Worm (Caenorhabditis elegans) whole organism, young adult: ENCODE measurements around the gene C08F8.9.

Source experiments
- B0336.3 ChIP-seq: fragments of 200-800 bp; sonication (Bioruptor generic); IDR thresholded peaks from 2 replicates; pipeline ENCODE4 v1.3.6; 2022; ENCODE audit warnings: missing genetic modification characterization, missing compliant biosample characterization
- C17E4.6 ChIP-seq: fragments of 200-800 bp; sonication (Bioruptor generic); IDR thresholded peaks from 2 replicates; pipeline ENCODE4 v1.3.6; 2022; ENCODE audit warnings: missing genetic modification reagents, missing genetic modification characterization, missing compliant biosample characterization
- F10E7.11 ChIP-seq: sonication (generic microtip); optimal IDR thresholded peaks from 2 replicates; lab custom pipeline; 2017; ENCODE audit warnings: mild to moderate bottlenecking, missing genetic modification characterization, moderate library complexity, missing compliant biosample characterization
- F22D6.2 ChIP-seq: sonication (generic microtip); optimal IDR thresholded peaks from 2 replicates; lab custom pipeline; 2016; ENCODE audit warnings: mild to moderate bottlenecking, missing genetic modification characterization, missing compliant biosample characterization
- F39B2.1 ChIP-seq: fragments of 200-800 bp; sonication (Bioruptor generic); IDR thresholded peaks from 2 replicates; pipeline ENCODE4 v1.3.6; 2022; ENCODE audit warnings: missing genetic modification reagents, missing genetic modification characterization, missing compliant biosample characterization
- F52B5.7 ChIP-seq: sonication (generic microtip); optimal IDR thresholded peaks from 2 replicates; lab custom pipeline; 2016; ENCODE audit warnings: mild to moderate bottlenecking, missing genetic modification characterization, missing compliant biosample characterization
- F57C9.4 ChIP-seq: sonication (generic microtip); optimal IDR thresholded peaks from 2 replicates; lab custom pipeline; 2017; ENCODE audit warnings: mild to moderate bottlenecking, missing genetic modification characterization, missing compliant biosample characterization
- K11D2.4 ChIP-seq: fragments of 200-800 bp; sonication (Bioruptor generic); IDR thresholded peaks from 2 replicates; pipeline ENCODE4 v1.3.6; 2022; ENCODE audit warnings: missing genetic modification reagents, missing genetic modification characterization, missing compliant biosample characterization
- Y53F4B.3 ChIP-seq: fragments of 200-800 bp; sonication (Bioruptor generic); IDR thresholded peaks from 2 replicates; pipeline ENCODE4 v1.3.6; 2022; ENCODE audit warnings: missing genetic modification reagents, missing genetic modification characterization, missing compliant biosample characterization
- Y53G8AR.9 ChIP-seq: fragments of 200-800 bp; sonication (Bioruptor generic); conservative IDR thresholded peaks from 2 replicates; pipeline ENCODE4 v1.3.6; 2022; ENCODE audit warnings: missing genetic modification reagents, missing genetic modification characterization, missing compliant biosample characterization
- Y67H2A.10 ChIP-seq: fragments of 200-800 bp; sonication (Bioruptor generic); conservative IDR thresholded peaks from 2 replicates; pipeline ENCODE4 v1.3.6; 2022; ENCODE audit warnings: missing genetic modification reagents, missing genetic modification characterization, missing compliant biosample characterization
- Y79H2A.3 ChIP-seq: fragments of 200-800 bp; sonication (Bioruptor generic); conservative IDR thresholded peaks from 2 replicates; pipeline ENCODE4 v1.3.6; 2022; ENCODE audit warnings: missing genetic modification reagents, missing genetic modification characterization, missing compliant biosample characterization
- akir-1 ChIP-seq: fragments of 200-800 bp; sonication (Bioruptor generic); optimal IDR thresholded peaks from 2 replicates; lab custom pipeline; 2018; ENCODE audit warnings: mild to moderate bottlenecking, missing genetic modification characterization, moderate library complexity, missing compliant biosample characterization
- aptf-2 ChIP-seq: fragments of 200-800 bp; sonication (Bioruptor generic); conservative IDR thresholded peaks from 2 replicates; pipeline ENCODE4 v1.3.6; 2022; ENCODE audit warnings: missing genetic modification reagents, missing genetic modification characterization, missing compliant biosample characterization
- bed-1 ChIP-seq: fragments of 200-800 bp; sonication (Bioruptor generic); IDR thresholded peaks from 2 replicates; pipeline ENCODE4 v1.3.6; 2022; ENCODE audit warnings: missing genetic modification reagents, missing genetic modification characterization, missing compliant biosample characterization
- bed-2 ChIP-seq: fragments of 200-800 bp; sonication (Bioruptor generic); IDR thresholded peaks from 2 replicates; pipeline ENCODE4 v1.3.6; 2022; ENCODE audit warnings: missing genetic modification reagents, missing genetic modification characterization, missing compliant biosample characterization
- cebp-1 ChIP-seq, 2 experiments: fragments of 200-800 bp in 1 of 2; sonication (Bioruptor generic) in 1 of 2; sonication (generic microtip) in 1 of 2; IDR thresholded peaks in 1 of 2; optimal IDR thresholded peaks in 1 of 2; 2 replicates each; pipeline versions ENCODE4 v1.3.6 to Lab custom; 2017 to 2022; ENCODE audit warnings: missing compliant biosample characterization in 2 of 2, missing genetic modification characterization in 2 of 2, mild to moderate bottlenecking in 1 of 2, missing genetic modification reagents in 1 of 2, moderate library complexity in 1 of 2
- cebp-2 ChIP-seq: fragments of 200-800 bp; sonication (Bioruptor generic); IDR thresholded peaks from 2 replicates; pipeline ENCODE4 v1.3.6; 2022; ENCODE audit warnings: missing genetic modification characterization, missing compliant biosample characterization
- ceh-100 ChIP-seq: fragments of 200-800 bp; sonication (Bioruptor generic); IDR thresholded peaks from 2 replicates; pipeline ENCODE4 v1.3.6; 2022; ENCODE audit warnings: missing genetic modification reagents, missing genetic modification characterization, missing compliant biosample characterization
- ceh-91 ChIP-seq: fragments of 200-800 bp; sonication (Bioruptor generic); IDR thresholded peaks from 2 replicates; pipeline ENCODE4 v1.3.6; 2022; ENCODE audit warnings: missing genetic modification reagents, missing genetic modification characterization, missing compliant biosample characterization
- dpl-1 ChIP-seq: fragments of 150-350 bp; optimal IDR thresholded peaks from 2 replicates; lab custom pipeline; 2014; ENCODE audit warnings: missing biosample characterization, missing genetic modification reagents, missing genetic modification characterization
- egl-18 ChIP-seq: fragments of 200-800 bp; sonication (Bioruptor generic); IDR thresholded peaks from 2 replicates; pipeline ENCODE4 v1.3.6; 2022; ENCODE audit warnings: missing genetic modification reagents, missing genetic modification characterization, missing compliant biosample characterization
- fkh-3 ChIP-seq: sonication (generic microtip); optimal IDR thresholded peaks from 2 replicates; lab custom pipeline; 2016; ENCODE audit warnings: mild to moderate bottlenecking, missing genetic modification characterization, missing compliant biosample characterization
- gei-17 ChIP-seq: fragments of 200-800 bp; sonication (Bioruptor generic); optimal IDR thresholded peaks from 2 replicates; lab custom pipeline; 2018; ENCODE audit warnings: mild to moderate bottlenecking, missing genetic modification characterization, missing compliant biosample characterization
- let-526 ChIP-seq: fragments of 200-800 bp; sonication (Bioruptor generic); IDR thresholded peaks from 2 replicates; pipeline ENCODE4 v1.3.6; 2022; ENCODE audit warnings: missing genetic modification reagents, missing genetic modification characterization, missing compliant biosample characterization
- let-607 ChIP-seq, 2 experiments: fragments of 200-800 bp in 1 of 2; sonication (Bioruptor generic) in 1 of 2; sonication (generic microtip) in 1 of 2; optimal IDR thresholded peaks; 2 replicates each; lab custom pipeline; 2016 to 2018; ENCODE audit warnings: mild to moderate bottlenecking in 2 of 2, missing compliant biosample characterization in 2 of 2, missing genetic modification characterization in 2 of 2, moderate library complexity in 2 of 2, missing genotype in 1 of 2
- lir-1 ChIP-seq: fragments of 200-800 bp; sonication (Bioruptor generic); conservative IDR thresholded peaks from 2 replicates; pipeline ENCODE4 v1.3.6; 2022; ENCODE audit warnings: missing genetic modification reagents, missing genetic modification characterization, missing compliant biosample characterization
- madf-6 ChIP-seq: fragments of 200-800 bp; sonication (Bioruptor generic); IDR thresholded peaks from 2 replicates; pipeline ENCODE4 v1.3.6; 2022; ENCODE audit warnings: missing genetic modification reagents, missing genetic modification characterization, missing compliant biosample characterization
- mcd-1 ChIP-seq: fragments of 200-800 bp; sonication (Bioruptor generic); IDR thresholded peaks from 2 replicates; pipeline ENCODE4 v1.3.6; 2022; ENCODE audit warnings: missing genetic modification reagents, missing genetic modification characterization, missing compliant biosample characterization
- nfya-1 ChIP-seq: sonication (generic microtip); optimal IDR thresholded peaks from 2 replicates; lab custom pipeline; 2017; ENCODE audit warnings: antibody characterized with exemption, missing compliant biosample characterization, missing genetic modification characterization, borderline replicate concordance; ENCODE audit not compliant: insufficient read depth
- nfya-2 ChIP-seq: fragments of 200-800 bp; sonication (Bioruptor generic); IDR thresholded peaks from 2 replicates; pipeline ENCODE4 v1.3.6; 2022; ENCODE audit warnings: missing genetic modification reagents, missing genetic modification characterization, missing compliant biosample characterization
- nfyb-1 ChIP-seq: fragments of 200-800 bp; sonication (Bioruptor generic); IDR thresholded peaks from 2 replicates; pipeline ENCODE4 v1.3.6; 2022; ENCODE audit warnings: missing genetic modification reagents, missing genetic modification characterization, missing compliant biosample characterization
- nhr-179 ChIP-seq: sonication (generic microtip); optimal IDR thresholded peaks from 2 replicates; lab custom pipeline; 2016; ENCODE audit warnings: mild to moderate bottlenecking, missing genetic modification characterization, missing compliant biosample characterization
- nhr-80 ChIP-seq: sonication (generic microtip); optimal IDR thresholded peaks from 2 replicates; lab custom pipeline; 2016; ENCODE audit warnings: missing genetic modification characterization, missing compliant biosample characterization
- pbrm-1 ChIP-seq: fragments of 200-800 bp; sonication (Bioruptor generic); IDR thresholded peaks from 2 replicates; pipeline ENCODE4 v1.3.6; 2022; ENCODE audit warnings: missing genetic modification reagents, missing genetic modification characterization, missing compliant biosample characterization
- rec-8 ChIP-seq, 2 experiments: sonication (generic microtip); optimal IDR thresholded peaks; 2 replicates each; lab custom pipeline; 2016; ENCODE audit warnings: mild to moderate bottlenecking in 2 of 2, missing genetic modification characterization in 2 of 2, missing genetic modification reagents in 2 of 2, missing genotype in 2 of 2, missing biosample characterization in 1 of 2, missing compliant biosample characterization in 1 of 2, moderate library complexity in 1 of 2
- repo-1 ChIP-seq: sonication (generic microtip); optimal IDR thresholded peaks from 2 replicates; lab custom pipeline; 2017; ENCODE audit warnings: mild to moderate bottlenecking, missing genetic modification characterization, missing compliant biosample characterization
- sdz-38 ChIP-seq: sonication (generic microtip); optimal IDR thresholded peaks from 2 replicates; lab custom pipeline; 2016; ENCODE audit warnings: missing genotype, missing genetic modification characterization, missing compliant biosample characterization
- snpc-4 ChIP-seq, 5 experiments: fragments of 150-350 bp in 1 of 5; sonication (generic microtip) in 4 of 5; optimal IDR thresholded peaks; 2 replicates each; lab custom pipeline; 2014 to 2018; ENCODE audit warnings: missing genetic modification characterization in 5 of 5, missing biosample characterization in 3 of 5, antibody characterized with exemption in 2 of 5, mild to moderate bottlenecking in 2 of 5, missing compliant biosample characterization in 2 of 5, missing genotype in 2 of 5, moderate library complexity in 2 of 5, missing genetic modification reagents in 1 of 5
- somi-1 ChIP-seq: fragments of 200-800 bp; sonication (Bioruptor generic); optimal IDR thresholded peaks from 2 replicates; lab custom pipeline; 2018; ENCODE audit warnings: mild to moderate bottlenecking, missing genetic modification characterization, missing compliant biosample characterization
- tlf-1 ChIP-seq: fragments of 200-800 bp; sonication (Bioruptor generic); optimal IDR thresholded peaks from 2 replicates; lab custom pipeline; 2018; ENCODE audit warnings: mild to moderate bottlenecking, missing genetic modification characterization, missing compliant biosample characterization
- ztf-18 ChIP-seq: sonication (generic microtip); optimal IDR thresholded peaks from 2 replicates; lab custom pipeline; 2016; ENCODE audit warnings: missing genotype, mild to moderate bottlenecking, missing genetic modification characterization, missing compliant biosample characterization
- ztf-22 ChIP-seq: fragments of 200-800 bp; sonication (Bioruptor generic); optimal IDR thresholded peaks from 2 replicates; lab custom pipeline; 2018; ENCODE audit warnings: mild to moderate bottlenecking, missing genetic modification characterization, moderate library complexity, missing compliant biosample characterization
- ztf-25 ChIP-seq: fragments of 200-800 bp; sonication (Bioruptor generic); IDR thresholded peaks from 2 replicates; pipeline ENCODE4 v1.3.6; 2022; ENCODE audit warnings: missing genetic modification reagents, missing genetic modification characterization, missing compliant biosample characterization
- ztf-26 ChIP-seq: sonication (generic microtip); optimal IDR thresholded peaks from 2 replicates; lab custom pipeline; 2017; ENCODE audit warnings: missing genetic modification characterization, missing compliant biosample characterization
- ztf-28 ChIP-seq: fragments of 200-800 bp; sonication (Bioruptor generic); IDR thresholded peaks from 2 replicates; pipeline ENCODE4 v1.3.6; 2022; ENCODE audit warnings: missing genetic modification reagents, missing genetic modification characterization, missing compliant biosample characterization
- ztf-3 ChIP-seq: fragments of 200-800 bp; sonication (Bioruptor generic); optimal IDR thresholded peaks from 2 replicates; lab custom pipeline; 2018; ENCODE audit warnings: mild to moderate bottlenecking, missing genetic modification characterization, missing compliant biosample characterization

C08F8.9 gene

ce11 chrIV:11146962-11147470 is 31.4 kb downstream of the C08F8.9 start, which contains the start of gene pigq-1 (continued):
- TF ChIP-seq Y53G8AR.9 (GFP tag; lab: Robert Waterston, UW) (peak; percentile 84), lir-1 (GFP tag; lab: Robert Waterston, UW) (no peak), gei-17 (GFP tag; lab: Kevin White, UChicago) (no peak), F22D6.2 (tag; lab: Kevin White, UChicago) (no peak), nhr-179 (no peak), ztf-25 (no peak), cebp-2 (GFP tag; lab: Robert Waterston, UW) (no peak), let-526 (GFP tag; lab: Robert Waterston, UW) (no peak), somi-1 (GFP tag; lab: Kevin White, UChicago) (peak; percentile 14), fkh-3 (peak; percentile 86), Y79H2A.3 (GFP tag; lab: Robert Waterston, UW) (no peak), bed-2 (GFP tag; lab: Robert Waterston, UW) (no peak), egl-18 (GFP tag; lab: Robert Waterston, UW) (no peak), Y53F4B.3 (GFP tag; lab: Robert Waterston, UW) (no peak), pbrm-1 (GFP tag; lab: Robert Waterston, UW) (no peak), ztf-28 (GFP tag; lab: Robert Waterston, UW) (no peak), C17E4.6 (GFP tag; lab: Robert Waterston, UW) (0 out of 2 replicates have a peak, but pooled peaks have one; percentile 6), let-607 (tag; optimal IDR thresholded peaks at IDR 0.05; lab: Kevin White, UChicago) (peak in 1 of 2 experiments; percentile 34), madf-6 (GFP tag; lab: Robert Waterston, UW) (peak; percentile 66), dpl-1 (GFP tag; lab: Kevin White, UChicago) (no peak), repo-1 (tag; lab: Kevin White, UChicago) (peak; percentile 78), nfya-1 (tag; lab: Kevin White, UChicago) (no peak), rec-8 (tag; optimal IDR thresholded peaks at IDR 0.05; lab: Kevin White, UChicago) (peak; percentile 19 to 39), ceh-100 (GFP tag; lab: Robert Waterston, UW) (0 out of 2 replicates have a peak, but pooled peaks have one; percentile 25), Y67H2A.10 (no peak), F57C9.4 (peak; percentile 80), B0336.3 (peak; percentile 81; the same call in 1 of the 2 replicates), F52B5.7 (tag; lab: Kevin White, UChicago) (no peak), aptf-2 (GFP tag; lab: Robert Waterston, UW) (no peak), ztf-26 (tag; lab: Kevin White, UChicago) (peak; percentile 39), ztf-22 (GFP tag; lab: Kevin White, UChicago) (no peak), ztf-3 (GFP tag; lab: Kevin White, UChicago) (peak; percentile 43), snpc-4 (GFP tag; optimal IDR thresholded peaks at IDR 0.05; lab: Kevin White, UChicago) (no peak), snpc-4 (tag; optimal IDR thresholded peaks at IDR 0.05; lab: Kevin White, UChicago) (peak in 2 of 4 experiments; percentile 47 to 48), nhr-80 (tag; lab: Kevin White, UChicago) (no peak), bed-1 (GFP tag; lab: Robert Waterston, UW) (no peak), cebp-1 (GFP tag; IDR thresholded peaks at IDR 0.05; lab: Robert Waterston, UW) (no peak), cebp-1 (tag; optimal IDR thresholded peaks at IDR 0.05; lab: Kevin White, UChicago) (peak; percentile 35), K11D2.4 (no peak), sdz-38 (no peak), nfya-2 (no peak), akir-1 (GFP tag; lab: Kevin White, UChicago) (no peak), ztf-18 (tag; lab: Kevin White, UChicago) (no peak), ceh-91 (GFP tag; lab: Robert Waterston, UW) (no peak), F39B2.1 (GFP tag; lab: Robert Waterston, UW) (peak; percentile 47; the same call in 1 of the 2 replicates), mcd-1 (GFP tag; lab: Robert Waterston, UW) (no peak), nfyb-1 (GFP tag; lab: Robert Waterston, UW) (peak; percentile 71; the same call in 1 of the 2 replicates), tlf-1 (GFP tag; lab: Kevin White, UChicago) (peak; percentile 80), F10E7.11 (tag; lab: Kevin White, UChicago) (peak; percentile 37)
